Worm (Caenorhabditis elegans) whole organism, mixed stage, embryonic: ENCODE data around the gene dsl-7.

Experiments
- ces-1 ChIP-seq: fragments of 150-350 bp; optimal IDR thresholded peaks from 2 replicates; lab custom pipeline; 2014; ENCODE audit warnings: missing biosample characterization, missing genetic modification reagents, missing genetic modification characterization
- elt-3 ChIP-seq: fragments of 150-350 bp; optimal IDR thresholded peaks from 2 replicates; lab custom pipeline; 2014; ENCODE audit warnings: missing biosample characterization, missing genetic modification characterization
- mep-1 ChIP-seq: fragments of 150-350 bp; optimal IDR thresholded peaks from 2 replicates; lab custom pipeline; 2017; ENCODE audit warnings: missing biosample characterization, missing genetic modification reagents, missing genetic modification characterization, inconsistent platforms
- nhr-12 ChIP-seq: fragments of 150-350 bp; optimal IDR thresholded peaks from 2 replicates; lab custom pipeline; 2014; ENCODE audit warnings: missing biosample characterization, missing genetic modification characterization
- nhr-237 ChIP-seq: fragments of 150-350 bp; optimal IDR thresholded peaks from 2 replicates; lab custom pipeline; 2014; ENCODE audit warnings: missing biosample characterization, missing genetic modification characterization
- nhr-76 ChIP-seq: sonication (generic microtip); optimal IDR thresholded peaks from 2 replicates; lab custom pipeline; 2017; ENCODE audit warnings: missing biosample characterization, missing genetic modification characterization
- sptf-1 ChIP-seq: sonication (generic microtip); optimal IDR thresholded peaks from 2 replicates; lab custom pipeline; 2017; ENCODE audit warnings: mild to moderate bottlenecking, missing genetic modification characterization, moderate library complexity, missing compliant biosample characterization
- unc-120 ChIP-seq: sonication (generic microtip); optimal IDR thresholded peaks from 2 replicates; lab custom pipeline; 2017; ENCODE audit warnings: missing genetic modification characterization, missing compliant biosample characterization; ENCODE audit not compliant: poor library complexity, severe bottlenecking
- unc-62 ChIP-seq: fragments of 150-350 bp; optimal IDR thresholded peaks from 2 replicates; lab custom pipeline; 2014; ENCODE audit warnings: missing biosample characterization, missing genetic modification reagents, missing genetic modification characterization

- TF ChIP-seq nhr-237 (tag; lab: Kevin White, UChicago) (peak; percentile 52), sptf-1 (peak; percentile 64), ces-1 (GFP tag; lab: Kevin White, UChicago) (peak; percentile 86), unc-62 (GFP tag; lab: Kevin White, UChicago) (peak; percentile 16), unc-120 (tag; lab: Kevin White, UChicago) (no peak), elt-3 (tag; lab: Kevin White, UChicago) (no peak), mep-1 (tag; lab: Kevin White, UChicago) (peak; percentile 66), nhr-76 (no peak), nhr-12 (tag; lab: Kevin White, UChicago) (no peak)
Measured at ce11 chrV:13041666-13042065, 48.7 kb downstream of the dsl-7 start, which contains the start of gene scyl-1.
